Worm (Caenorhabditis elegans): ENCODE data around the gene sut-1.

sut-1 gene

ce11 chrII:1101413-1101812 lies 21.7 kb downstream of the sut-1 start:
- TF ChIP-seq daf-16 (GFP tag; optimal IDR thresholded peaks at IDR 0.05): no peak
- peak; percentile 51 for TF ChIP-seq daf-16 (tag; optimal IDR thresholded peaks at IDR 0.05)
- no peak for TF ChIP-seq lin-38 (GFP tag; IDR thresholded peaks at IDR 0.05)
- TF ChIP-seq nhr-10 (tag; optimal IDR thresholded peaks at IDR 0.05): no peak
- peak; percentile 51; the same call in 1 of the 2 replicates for TF ChIP-seq lin-1 (GFP tag; IDR thresholded peaks at IDR 0.05)
- TF ChIP-seq ceh-44 (GFP tag; IDR thresholded peaks at IDR 0.05): no peak
- peak; percentile 64 for TF ChIP-seq hlh-11 (tag; optimal IDR thresholded peaks at IDR 0.05)
- no peak for TF ChIP-seq unc-39 (tag; optimal IDR thresholded peaks at IDR 0.05)
- TF ChIP-seq T26A8.4 (GFP tag; IDR thresholded peaks at IDR 0.05): no peak
- TF ChIP-seq nhr-28 (tag; optimal IDR thresholded peaks at IDR 0.05): peak; percentile 74
- TF ChIP-seq sdz-12 (GFP tag; optimal IDR thresholded peaks at IDR 0.05): no peak
- peak; percentile 10 for TF ChIP-seq nhr-77 (tag; optimal IDR thresholded peaks at IDR 0.05)
- no peak for TF ChIP-seq T20F7.1 (GFP tag; optimal IDR thresholded peaks at IDR 0.05)
- TF ChIP-seq nhr-41 (GFP tag; IDR thresholded peaks at IDR 0.05): no peak
- no peak for TF ChIP-seq hmg-1.1 (GFP tag; IDR thresholded peaks at IDR 0.05)
- TF ChIP-seq pqm-1 (tag; optimal IDR thresholded peaks at IDR 0.05): peak; percentile 76
- no peak for TF ChIP-seq lin-15B (tag; optimal IDR thresholded peaks at IDR 0.05)
- TF ChIP-seq dmd-6 (GFP tag; IDR thresholded peaks at IDR 0.05): peak; percentile 79
- TF ChIP-seq ZK546.5 (tag; optimal IDR thresholded peaks at IDR 0.05): no peak
- TF ChIP-seq lir-3 (tag; optimal IDR thresholded peaks at IDR 0.05): no peak
- no peak for TF ChIP-seq rbr-2 (tag; optimal IDR thresholded peaks at IDR 0.05)
- no peak for TF ChIP-seq lin-39 (tag; optimal IDR thresholded peaks at IDR 0.05)
- TF ChIP-seq ama-1 (optimal IDR thresholded peaks at IDR 0.05): no peak
- TF ChIP-seq nhr-42 (GFP tag; IDR thresholded peaks at IDR 0.05): no peak

- TF ChIP-seq snpc-4 (tag; optimal IDR thresholded peaks at IDR 0.05): no peak
Measured at ce11 chrII:1100719-1101118, 22.3 kb downstream of the sut-1 start, which contains the start of gene pho-14. Gene pho-14 (minus strand): TSS chrII:1100819.

- TF ChIP-seq spr-1 (tag; optimal IDR thresholded peaks at IDR 0.05): no peak
- no peak for TF ChIP-seq mes-2 (tag; optimal IDR thresholded peaks at IDR 0.05; ENCODE audit: poor library complexity, severe bottlenecking)
- TF ChIP-seq ceh-32 (tag; optimal IDR thresholded peaks at IDR 0.05; ENCODE audit: poor library complexity): no peak
- no peak for TF ChIP-seq hlh-30 (tag; optimal IDR thresholded peaks at IDR 0.05; ENCODE audit: insufficient read depth)
Measured at ce11 chrII:1091706-1092105, 31.4 kb downstream of the sut-1 start, which contains the start of gene snf-3. Gene snf-3 (plus strand): TSS chrII:1092006.

ce11 chrII:1090743-1091142 lies 32.3 kb downstream of the sut-1 start:
- peak; percentile 41 for TF ChIP-seq nhr-28 (tag; optimal IDR thresholded peaks at IDR 0.05)
- TF ChIP-seq mes-2 (tag; optimal IDR thresholded peaks at IDR 0.05; ENCODE audit: poor library complexity, severe bottlenecking): no peak

- TF ChIP-seq mdl-1 (tag; optimal IDR thresholded peaks at IDR 0.05) (no peak), lin-38 (GFP tag; IDR thresholded peaks at IDR 0.05) (0 out of 2 replicates have a peak, but pooled peaks have one; percentile 25)
Measured at ce11 chrII:1088527-1089230, 34.4 kb downstream of the sut-1 start.

- no peak for TF ChIP-seq Y48G9A.11 (GFP tag; IDR thresholded peaks at IDR 0.05)
- peak in 1 of 2 experiments; percentile 40 for TF ChIP-seq mdl-1 (tag; optimal IDR thresholded peaks at IDR 0.05)
- TF ChIP-seq hlh-30 (tag; optimal IDR thresholded peaks at IDR 0.05; ENCODE audit: insufficient read depth): peak; percentile 31
Measured at ce11 chrII:1086479-1086878, 36.6 kb downstream of the sut-1 start.
